Worm (Caenorhabditis elegans) whole organism, midembryonic: Measurements from ENCODE around the gene C50B6.1.

Experiments
- T22C8.4 ChIP-seq: fragments of 200-800 bp; sonication (Bioruptor generic); IDR thresholded peaks from 2 replicates; pipeline ENCODE4 v1.3.6; 2022; ENCODE audit warnings: missing genetic modification characterization, missing compliant biosample characterization
- cog-1 ChIP-seq: sonication (generic microtip); optimal IDR thresholded peaks from 2 replicates; lab custom pipeline; 2016; ENCODE audit warnings: missing genetic modification characterization, missing compliant biosample characterization
- flt-1 ChIP-seq: fragments of 200-800 bp; sonication (Bioruptor generic); IDR thresholded peaks from 2 replicates; pipeline ENCODE4 v1.3.6; 2022; ENCODE audit warnings: missing genetic modification characterization, missing compliant biosample characterization
- klf-2 ChIP-seq: fragments of 200-800 bp; sonication (Bioruptor generic); conservative IDR thresholded peaks from 2 replicates; pipeline ENCODE4 v1.3.6; 2022; ENCODE audit warnings: missing genetic modification reagents, missing genetic modification characterization, missing compliant biosample characterization
- med-1 ChIP-seq: sonication (generic microtip); optimal IDR thresholded peaks from 2 replicates; lab custom pipeline; 2017; ENCODE audit warnings: missing genetic modification characterization, mild to moderate bottlenecking, missing compliant biosample characterization, antibody characterized with exemption, missing genetic modification reagents; ENCODE audit not compliant: insufficient read depth
- ref-1 ChIP-seq: fragments of 200-800 bp; sonication (Bioruptor generic); conservative IDR thresholded peaks from 2 replicates; pipeline ENCODE4 v1.3.6; 2022; ENCODE audit warnings: missing genetic modification reagents, missing genetic modification characterization, missing compliant biosample characterization
- tab-1 ChIP-seq: fragments of 200-800 bp; sonication (Bioruptor generic); IDR thresholded peaks from 2 replicates; pipeline ENCODE4 v1.3.6; 2022; ENCODE audit warnings: missing genetic modification characterization, missing compliant biosample characterization
- ztf-23 ChIP-seq: fragments of 200-800 bp; sonication (Bioruptor generic); IDR thresholded peaks from 2 replicates; pipeline ENCODE4 v1.3.6; 2022; ENCODE audit warnings: missing genetic modification reagents, missing genetic modification characterization, missing compliant biosample characterization
- ztf-29 ChIP-seq: fragments of 200-800 bp; sonication (Bioruptor generic); IDR thresholded peaks from 2 replicates; pipeline ENCODE4 v1.3.6; 2022; ENCODE audit warnings: missing genetic modification reagents, missing genetic modification characterization, missing compliant biosample characterization

DNA sequence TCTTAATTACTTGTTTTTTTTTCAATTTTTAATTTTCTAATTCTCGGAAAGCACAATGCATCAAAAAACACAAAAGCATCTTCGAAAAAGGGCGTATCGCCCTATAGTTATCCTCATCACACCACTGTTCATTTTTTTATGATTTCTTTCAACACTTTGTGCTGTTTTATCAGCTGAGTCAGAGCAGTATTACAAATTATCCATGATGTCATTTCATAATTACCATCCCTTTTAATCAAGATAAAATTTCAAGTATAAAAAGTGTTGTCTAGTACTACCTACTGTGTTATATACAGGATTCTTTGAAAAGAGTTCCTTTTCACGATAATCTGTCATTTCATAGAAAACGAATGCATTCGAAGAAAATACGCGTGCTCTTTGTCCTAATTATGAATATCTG is 42.1 kb upstream of the C50B6.1 start:
- no peak for TF ChIP-seq T22C8.4
- no peak for TF ChIP-seq cog-1 (tag; lab: Kevin White, UChicago)
- TF ChIP-seq ztf-29 (GFP tag; lab: Robert Waterston, UW), result no peak
- TF ChIP-seq ztf-23 (GFP tag; lab: Robert Waterston, UW), result no peak
- TF ChIP-seq med-1 (GFP tag; lab: Kevin White, UChicago), result no peak
- TF ChIP-seq klf-2 (GFP tag; lab: Robert Waterston, UW), result no peak
- TF ChIP-seq ref-1, result no peak
- no peak for TF ChIP-seq tab-1 (GFP tag; lab: Robert Waterston, UW)
- no peak for TF ChIP-seq flt-1 (GFP tag; lab: Robert Waterston, UW)
